Fruit fly (Drosophila melanogaster): ENCODE data around the gene CG7990.
A peak's percentile ranks its signal among the peaks of the same experiment; 100 is the strongest.

CG7990 gene

dm6 chrX:19187624-19188085 lies 14.1 kb downstream of the CG7990 start, which contains the start of gene Mec2 (continued):
- TF ChIP-seq tin (GFP tag; optimal IDR thresholded peaks at IDR 0.05) (no peak), Hmr (GFP tag; optimal IDR thresholded peaks at IDR 0.05) (no peak), CG15514 (GFP tag; optimal IDR thresholded peaks at IDR 0.05) (peak; percentile 32), CG4424 (GFP tag; optimal IDR thresholded peaks at IDR 0.05) (no peak), ken (GFP tag; IDR thresholded peaks at IDR 0.05) (peak; percentile 73), CG11560 (tag; IDR thresholded peaks at IDR 0.05) (no peak), ewg (GFP tag; optimal IDR thresholded peaks at IDR 0.05) (peak; percentile 39), ttk (GFP tag; IDR thresholded peaks at IDR 0.05) (no peak), trh (GFP tag; optimal IDR thresholded peaks at IDR 0.05) (no peak), fd3F (GFP tag; optimal IDR thresholded peaks at IDR 0.05) (no peak), Dref (GFP tag; IDR thresholded peaks at IDR 0.05) (no peak), CG4282 (GFP tag; optimal IDR thresholded peaks at IDR 0.05) (no peak), CrebB (tag; optimal IDR thresholded peaks at IDR 0.05) (peak; percentile 29), Rfx (GFP tag; IDR thresholded peaks at IDR 0.05) (peak; percentile 39), corto (GFP tag; optimal IDR thresholded peaks at IDR 0.05) (peak; percentile 52), klu (GFP tag; IDR thresholded peaks at IDR 0.05) (no peak), CG14441 (GFP tag; IDR thresholded peaks at IDR 0.05) (peak; percentile 76), CG10267 (tag; optimal IDR thresholded peaks at IDR 0.05) (peak; percentile 2), Hsf (GFP tag; optimal IDR thresholded peaks at IDR 0.05) (peak; percentile 40), NC2α (GFP tag; optimal IDR thresholded peaks at IDR 0.05) (no peak), CG17385 (GFP tag; optimal IDR thresholded peaks at IDR 0.05) (peak; percentile 41), ems (GFP tag; optimal IDR thresholded peaks at IDR 0.05) (peak; percentile 26), GATAe (GFP tag; conservative IDR thresholded peaks at IDR 0.05) (no peak), CG17568 (GFP tag; optimal IDR thresholded peaks at IDR 0.05) (no peak), HmgD (GFP tag; optimal IDR thresholded peaks at IDR 0.05) (no peak), CG1647 (GFP tag; optimal IDR thresholded peaks at IDR 0.05) (peak; percentile 0), prd (optimal IDR thresholded peaks at IDR 0.05) (no peak), prd (GFP tag; IDR thresholded peaks at IDR 0.05) (peak; percentile 72), unc-4 (GFP tag; IDR thresholded peaks at IDR 0.05; ENCODE audit: partially characterized antibody) (no peak), CG8281 (tag; optimal IDR thresholded peaks at IDR 0.05) (no peak), psq (GFP tag; optimal IDR thresholded peaks at IDR 0.05) (no peak), CG11696 (GFP tag; IDR thresholded peaks at IDR 0.05) (no peak), CG18599 (GFP tag; optimal IDR thresholded peaks at IDR 0.05) (peak; percentile 36), Sry-β (GFP tag; optimal IDR thresholded peaks at IDR 0.05) (no peak), CG12299 (tag; optimal IDR thresholded peaks at IDR 0.05) (no peak), pb (GFP tag; optimal IDR thresholded peaks at IDR 0.05) (peak; percentile 52), onecut (GFP tag; IDR thresholded peaks at IDR 0.05) (no peak), Mrtf (GFP tag; IDR thresholded peaks at IDR 0.05) (0 out of 3 replicates have a peak, but pooled peaks have one; percentile 38), fd102C (GFP tag; optimal IDR thresholded peaks at IDR 0.05) (no peak), gt (GFP tag; IDR thresholded peaks at IDR 0.05) (no peak), fu2 (GFP tag; optimal IDR thresholded peaks at IDR 0.05) (peak; percentile 16), Chrac-16 (GFP tag; optimal IDR thresholded peaks at IDR 0.05) (peak; percentile 63), B-H2 (GFP tag; optimal IDR thresholded peaks at IDR 0.05) (no peak), CG15269 (tag; optimal IDR thresholded peaks at IDR 0.05) (no peak), CG30403 (GFP tag; optimal IDR thresholded peaks at IDR 0.05) (peak; percentile 47), vnd (GFP tag; IDR thresholded peaks at IDR 0.05; ENCODE audit: partially characterized antibody) (no peak), Jarid2 (GFP tag; optimal IDR thresholded peaks at IDR 0.05) (no peak), CG7987 (GFP tag; optimal IDR thresholded peaks at IDR 0.05) (no peak), sr (GFP tag; IDR thresholded peaks at IDR 0.05) (no peak), Dbx (GFP tag; IDR thresholded peaks at IDR 0.05) (no peak), Hr78 (GFP tag; optimal IDR thresholded peaks at IDR 0.05) (peak in 1 of 2 experiments; percentile 83)

Data from whole organism, embryonic.